Worm (Caenorhabditis elegans) whole organism, mixed stage, embryonic: Measurements from ENCODE around the gene AH9.1.

Source experiments
- M03D4.4 ChIP-seq: sonication (generic microtip); optimal IDR thresholded peaks from 2 replicates; lab custom pipeline; 2017; ENCODE audit warnings: mild to moderate bottlenecking, missing genetic modification characterization, missing compliant biosample characterization
- bed-3 ChIP-seq: fragments of 200-800 bp; sonication (Bioruptor generic); optimal IDR thresholded peaks from 3 replicates; lab custom pipeline; 2018; ENCODE audit warnings: mild to moderate bottlenecking, missing genetic modification characterization, moderate library complexity, missing compliant biosample characterization
- blmp-1 ChIP-seq: fragments of 150-350 bp; optimal IDR thresholded peaks from 2 replicates; lab custom pipeline; 2014; ENCODE audit warnings: missing biosample characterization, missing genetic modification characterization
- ceh-43 ChIP-seq: fragments of 200-800 bp; sonication (Bioruptor generic); optimal IDR thresholded peaks from 2 replicates; lab custom pipeline; 2018; ENCODE audit warnings: mild to moderate bottlenecking, missing genetic modification characterization, moderate library complexity, missing compliant biosample characterization
- ceh-83 ChIP-seq: fragments of 200-800 bp; sonication (Bioruptor generic); optimal IDR thresholded peaks from 2 replicates; lab custom pipeline; 2018; ENCODE audit warnings: mild to moderate bottlenecking, missing genetic modification characterization, missing compliant biosample characterization
- ces-1 ChIP-seq: fragments of 150-350 bp; optimal IDR thresholded peaks from 2 replicates; lab custom pipeline; 2014; ENCODE audit warnings: missing biosample characterization, missing genetic modification reagents, missing genetic modification characterization
- cnd-1 ChIP-seq: fragments of 200-800 bp; sonication (Bioruptor generic); optimal IDR thresholded peaks from 2 replicates; lab custom pipeline; 2018; ENCODE audit warnings: mild to moderate bottlenecking, missing genetic modification characterization, missing compliant biosample characterization
- drap-1 ChIP-seq: fragments of 200-800 bp; sonication (Bioruptor generic); optimal IDR thresholded peaks from 3 replicates; lab custom pipeline; 2018; ENCODE audit warnings: mild to moderate bottlenecking, missing genetic modification characterization, missing compliant biosample characterization
- elt-1 ChIP-seq: sonication (generic microtip); optimal IDR thresholded peaks from 2 replicates; lab custom pipeline; 2017; ENCODE audit warnings: missing genetic modification characterization, mild to moderate bottlenecking, missing compliant biosample characterization, antibody characterized with exemption, moderate library complexity, borderline replicate concordance; ENCODE audit not compliant: insufficient read depth
- elt-3 ChIP-seq: fragments of 150-350 bp; optimal IDR thresholded peaks from 2 replicates; lab custom pipeline; 2014; ENCODE audit warnings: missing biosample characterization, missing genetic modification characterization
- flh-1 ChIP-seq: fragments of 200-800 bp; sonication (Bioruptor generic); optimal IDR thresholded peaks from 2 replicates; lab custom pipeline; 2018; ENCODE audit warnings: mild to moderate bottlenecking, missing genetic modification characterization, moderate library complexity, missing compliant biosample characterization
- ham-2 ChIP-seq: fragments of 200-800 bp; sonication (Bioruptor generic); optimal IDR thresholded peaks from 2 replicates; lab custom pipeline; 2018; ENCODE audit warnings: mild to moderate bottlenecking, missing genetic modification characterization, missing compliant biosample characterization
- hlh-1 ChIP-seq: fragments of 150-350 bp; optimal IDR thresholded peaks from 2 replicates; lab custom pipeline; 2014; ENCODE audit warnings: missing biosample characterization, missing genetic modification reagents, missing genetic modification characterization
- lin-13 ChIP-seq: fragments of 150-350 bp; optimal IDR thresholded peaks from 2 replicates; lab custom pipeline; 2014; ENCODE audit warnings: missing biosample characterization, missing genetic modification characterization
- lin-32 ChIP-seq: fragments of 200-800 bp; sonication (Bioruptor generic); optimal IDR thresholded peaks from 2 replicates; lab custom pipeline; 2018; ENCODE audit warnings: mild to moderate bottlenecking, missing genetic modification characterization, missing compliant biosample characterization
- mep-1 ChIP-seq: fragments of 150-350 bp; optimal IDR thresholded peaks from 2 replicates; lab custom pipeline; 2017; ENCODE audit warnings: missing biosample characterization, missing genetic modification reagents, missing genetic modification characterization, inconsistent platforms
- mls-2 ChIP-seq: sonication (generic microtip); optimal IDR thresholded peaks from 2 replicates; lab custom pipeline; 2016; ENCODE audit warnings: mild to moderate bottlenecking, missing genetic modification characterization, moderate library complexity, missing compliant biosample characterization
- nhr-12 ChIP-seq: fragments of 150-350 bp; optimal IDR thresholded peaks from 2 replicates; lab custom pipeline; 2014; ENCODE audit warnings: missing biosample characterization, missing genetic modification characterization
- nhr-2 ChIP-seq: fragments of 150-350 bp; optimal IDR thresholded peaks from 2 replicates; lab custom pipeline; 2014; ENCODE audit warnings: missing biosample characterization, missing genetic modification characterization
- nhr-237 ChIP-seq: fragments of 150-350 bp; optimal IDR thresholded peaks from 2 replicates; lab custom pipeline; 2014; ENCODE audit warnings: missing biosample characterization, missing genetic modification characterization
- nhr-28 ChIP-seq: fragments of 150-350 bp; optimal IDR thresholded peaks from 2 replicates; lab custom pipeline; 2014; ENCODE audit warnings: missing biosample characterization, missing genetic modification characterization
- nhr-76 ChIP-seq: sonication (generic microtip); optimal IDR thresholded peaks from 2 replicates; lab custom pipeline; 2017; ENCODE audit warnings: missing biosample characterization, missing genetic modification characterization
- sem-2 ChIP-seq: fragments of 200-800 bp; sonication (Bioruptor generic); optimal IDR thresholded peaks from 2 replicates; lab custom pipeline; 2018; ENCODE audit warnings: mild to moderate bottlenecking, missing genetic modification characterization, missing compliant biosample characterization
- snpc-4 ChIP-seq: fragments of 150-350 bp; optimal IDR thresholded peaks from 2 replicates; lab custom pipeline; 2014; ENCODE audit warnings: missing biosample characterization, missing genetic modification characterization
- sptf-1 ChIP-seq: sonication (generic microtip); optimal IDR thresholded peaks from 2 replicates; lab custom pipeline; 2017; ENCODE audit warnings: mild to moderate bottlenecking, missing genetic modification characterization, moderate library complexity, missing compliant biosample characterization
- tbx-8 ChIP-seq: fragments of 200-800 bp; sonication (Bioruptor generic); optimal IDR thresholded peaks from 2 replicates; lab custom pipeline; 2018; ENCODE audit warnings: mild to moderate bottlenecking, missing genetic modification characterization, moderate library complexity, missing compliant biosample characterization
- unc-120 ChIP-seq: sonication (generic microtip); optimal IDR thresholded peaks from 2 replicates; lab custom pipeline; 2017; ENCODE audit warnings: missing genetic modification characterization, missing compliant biosample characterization; ENCODE audit not compliant: poor library complexity, severe bottlenecking
- unc-62 ChIP-seq: fragments of 150-350 bp; optimal IDR thresholded peaks from 2 replicates; lab custom pipeline; 2014; ENCODE audit warnings: missing biosample characterization, missing genetic modification reagents, missing genetic modification characterization
- zip-8 ChIP-seq: fragments of 150-350 bp; optimal IDR thresholded peaks from 2 replicates; lab custom pipeline; 2014; ENCODE audit warnings: missing biosample characterization, missing genetic modification characterization
- ztf-11 ChIP-seq: fragments of 150-350 bp; optimal IDR thresholded peaks from 2 replicates; lab custom pipeline; 2014; ENCODE audit warnings: missing biosample characterization, missing genetic modification characterization

AH9.1 gene

ce11 chrX:2220850-2221249 lies 26.0 kb downstream of the AH9.1 start, which contains the start of gene hex-1:
hex-1 (plus strand) TSS chrX:2221150.
- TF ChIP-seq nhr-2 (tag; lab: Kevin White, UChicago) (no peak), ceh-83 (GFP tag; lab: Kevin White, UChicago) (no peak), elt-1 (tag; lab: Kevin White, UChicago) (no peak), unc-62 (GFP tag; lab: Kevin White, UChicago) (no peak), zip-8 (tag; lab: Kevin White, UChicago) (no peak), cnd-1 (tag; lab: Kevin White, UChicago) (no peak), nhr-28 (tag; lab: Kevin White, UChicago) (no peak), nhr-237 (tag; lab: Kevin White, UChicago) (no peak), M03D4.4 (no peak), lin-32 (no peak), drap-1 (GFP tag; lab: Kevin White, UChicago) (no peak), sptf-1 (tag; lab: Kevin White, UChicago) (no peak), ceh-43 (no peak), hlh-1 (tag; lab: Kevin White, UChicago) (no peak), ztf-11 (tag; lab: Kevin White, UChicago) (no peak)
- TF ChIP-seq, all 35 proteins: peak for 0

- no peak for TF ChIP-seq nhr-76 (tag; lab: Kevin White, UChicago)
- no peak for TF ChIP-seq ztf-11 (tag; lab: Kevin White, UChicago)
- TF ChIP-seq cnd-1 (tag; lab: Kevin White, UChicago), result no peak
- TF ChIP-seq elt-1 (tag; lab: Kevin White, UChicago), result no peak
- no peak for TF ChIP-seq drap-1 (GFP tag; lab: Kevin White, UChicago)
- no peak for TF ChIP-seq zip-8 (tag; lab: Kevin White, UChicago)
- TF ChIP-seq hlh-1 (tag; lab: Kevin White, UChicago), result no peak
- no peak for TF ChIP-seq nhr-12 (tag; lab: Kevin White, UChicago)
- no peak for TF ChIP-seq snpc-4 (tag; lab: Kevin White, UChicago)
- no peak for TF ChIP-seq sem-2 (GFP tag; lab: Kevin White, UChicago)
- no peak for TF ChIP-seq lin-32
- no peak for TF ChIP-seq nhr-28 (tag; lab: Kevin White, UChicago)
Observed at ce11 chrX:2219453-2219852, 27.4 kb downstream of the AH9.1 start.

- TF ChIP-seq nhr-2 (tag; lab: Kevin White, UChicago) (no peak), zip-8 (tag; lab: Kevin White, UChicago) (no peak), ham-2 (GFP tag; lab: Kevin White, UChicago) (no peak), lin-32 (peak; percentile 45), elt-1 (tag; lab: Kevin White, UChicago) (no peak), blmp-1 (peak; percentile 52), unc-120 (tag; lab: Kevin White, UChicago) (no peak), sptf-1 (tag; lab: Kevin White, UChicago) (no peak), mep-1 (no peak), hlh-1 (tag; lab: Kevin White, UChicago) (no peak), nhr-237 (tag; lab: Kevin White, UChicago) (no peak)
- TF ChIP-seq, all 35 proteins: peak for 2
Observed at ce11 chrX:2219006-2219405, 27.8 kb downstream of the AH9.1 start.

ce11 chrX:2216662-2217061 lies 30.1 kb downstream of the AH9.1 start:
- TF ChIP-seq snpc-4 (tag; lab: Kevin White, UChicago) (no peak), elt-3 (no peak), ham-2 (GFP tag; lab: Kevin White, UChicago) (peak; percentile 84), elt-1 (tag; lab: Kevin White, UChicago) (no peak), sptf-1 (tag; lab: Kevin White, UChicago) (peak; percentile 67), drap-1 (GFP tag; lab: Kevin White, UChicago) (no peak), nhr-76 (tag; lab: Kevin White, UChicago) (no peak), mep-1 (no peak), tbx-8 (GFP tag; lab: Kevin White, UChicago) (no peak), ztf-11 (tag; lab: Kevin White, UChicago) (no peak), unc-62 (GFP tag; lab: Kevin White, UChicago) (no peak), ces-1 (GFP tag; lab: Kevin White, UChicago) (no peak), flh-1 (GFP tag; lab: Kevin White, UChicago) (no peak), mls-2 (tag; lab: Kevin White, UChicago) (peak; percentile 48), lin-13 (tag; lab: Kevin White, UChicago) (no peak), unc-120 (tag; lab: Kevin White, UChicago) (no peak), ceh-83 (GFP tag; lab: Kevin White, UChicago) (no peak), nhr-12 (tag; lab: Kevin White, UChicago) (no peak), bed-3 (GFP tag; lab: Kevin White, UChicago) (no peak), M03D4.4 (peak; percentile 3), nhr-28 (tag; lab: Kevin White, UChicago) (no peak), zip-8 (tag; lab: Kevin White, UChicago) (no peak), sem-2 (GFP tag; lab: Kevin White, UChicago) (no peak)
